Worm (Caenorhabditis elegans) whole organism, L4 larva: Measurements from ENCODE around the gene W02A2.12.

Source experiments
- F26F4.8 ChIP-seq: fragments of 200-800 bp; sonication (Bioruptor generic); conservative IDR thresholded peaks from 2 replicates; pipeline ENCODE4 v1.3.6; 2022; ENCODE audit warnings: missing genetic modification characterization, missing compliant biosample characterization
- F37D6.2 ChIP-seq: sonication (generic microtip); optimal IDR thresholded peaks from 2 replicates; lab custom pipeline; 2016; ENCODE audit warnings: mild to moderate bottlenecking, missing genetic modification characterization, missing compliant biosample characterization
- Y105C5A.15 ChIP-seq: fragments of 200-800 bp; sonication (Bioruptor generic); IDR thresholded peaks from 2 replicates; pipeline ENCODE4 v1.3.6; 2022; ENCODE audit warnings: missing genetic modification characterization, missing compliant biosample characterization
- Y5F2A.4 ChIP-seq: fragments of 200-800 bp; sonication (Bioruptor generic); optimal IDR thresholded peaks from 2 replicates; lab custom pipeline; 2018; ENCODE audit warnings: mild to moderate bottlenecking, missing genetic modification characterization, missing compliant biosample characterization
- ZK546.5 ChIP-seq, 2 experiments: sonication (generic microtip); optimal IDR thresholded peaks; 2 replicates each; lab custom pipeline; 2017; ENCODE audit warnings: missing biosample characterization in 2 of 2, missing genetic modification characterization in 2 of 2
- aha-1 ChIP-seq: fragments of 150-350 bp; peaks from one replicate; lab custom pipeline; 2014; ENCODE audit warnings: missing biosample characterization, missing genetic modification characterization
- aly-2 ChIP-seq: sonication (generic microtip); optimal IDR thresholded peaks from 2 replicates; lab custom pipeline; 2018; ENCODE audit warnings: missing biosample characterization, missing genetic modification characterization
- ceh-28 ChIP-seq: fragments of 150-350 bp; optimal IDR thresholded peaks from 2 replicates; lab custom pipeline; 2014; ENCODE audit warnings: missing biosample characterization, missing genetic modification reagents, missing genetic modification characterization
- ceh-62 ChIP-seq: sonication (generic microtip); optimal IDR thresholded peaks from 2 replicates; lab custom pipeline; 2017; ENCODE audit warnings: missing biosample characterization, missing genetic modification characterization
- ces-1 ChIP-seq: fragments of 150-350 bp; sonication (generic microtip); optimal IDR thresholded peaks from 4 replicates; lab custom pipeline; 2014; ENCODE audit warnings: missing biosample characterization, missing genetic modification reagents, missing genetic modification characterization
- cey-2 ChIP-seq: sonication (generic microtip); optimal IDR thresholded peaks from 3 replicates; lab custom pipeline; 2017; ENCODE audit warnings: missing genetic modification characterization, mild to moderate bottlenecking, missing compliant biosample characterization, antibody characterized with exemption, borderline replicate concordance; ENCODE audit not compliant: insufficient read depth
- daf-16 ChIP-seq, 3 experiments: sonication (generic microtip); optimal IDR thresholded peaks; 2 replicates each; lab custom pipeline; 2016 to 2017; ENCODE audit warnings: missing genetic modification characterization in 3 of 3, missing genetic modification reagents in 3 of 3, mild to moderate bottlenecking in 2 of 3, missing compliant biosample characterization in 2 of 3, missing biosample characterization in 1 of 3, moderate library complexity in 1 of 3
- daf-19 ChIP-seq: fragments of 200-800 bp; sonication (Bioruptor generic); conservative IDR thresholded peaks from 2 replicates; pipeline ENCODE4 v1.3.6; 2022; ENCODE audit warnings: missing genetic modification characterization, missing compliant biosample characterization
- daf-8 ChIP-seq: fragments of 200-800 bp; sonication (Bioruptor generic); IDR thresholded peaks from 2 replicates; pipeline ENCODE4 v1.3.6; 2022; ENCODE audit warnings: missing genetic modification characterization, missing compliant biosample characterization
- dmd-6 ChIP-seq: fragments of 200-800 bp; sonication (Bioruptor generic); IDR thresholded peaks from 2 replicates; pipeline ENCODE4 v1.3.6; 2022; ENCODE audit warnings: missing genetic modification reagents, missing genetic modification characterization, missing compliant biosample characterization
- dmd-8 ChIP-seq: fragments of 200-800 bp; sonication (Bioruptor generic); IDR thresholded peaks from 2 replicates; pipeline ENCODE4 v1.3.6; 2022; ENCODE audit warnings: missing genetic modification characterization, missing compliant biosample characterization
- dmd-9 ChIP-seq: fragments of 200-800 bp; sonication (Bioruptor generic); IDR thresholded peaks from 2 replicates; pipeline ENCODE4 v1.3.6; 2022; ENCODE audit warnings: missing genetic modification reagents, missing genetic modification characterization, missing compliant biosample characterization
- dpl-1 ChIP-seq: fragments of 150-350 bp; optimal IDR thresholded peaks from 2 replicates; lab custom pipeline; 2014; ENCODE audit warnings: missing biosample characterization, missing genetic modification reagents, missing genetic modification characterization
- dve-1 ChIP-seq: sonication (generic microtip); optimal IDR thresholded peaks from 2 replicates; lab custom pipeline; 2017; ENCODE audit warnings: antibody characterized with exemption, mild to moderate bottlenecking, missing genetic modification characterization, missing compliant biosample characterization; ENCODE audit not compliant: insufficient read depth
- egl-43 ChIP-seq: fragments of 200-800 bp; sonication (Bioruptor generic); IDR thresholded peaks from 2 replicates; pipeline ENCODE4 v1.3.6; 2022; ENCODE audit warnings: missing genetic modification reagents, missing genetic modification characterization, missing compliant biosample characterization
- hif-1 ChIP-seq, 2 experiments: sonication (generic microtip); optimal IDR thresholded peaks; 2 replicates each; lab custom pipeline; 2016 to 2017; ENCODE audit warnings: missing compliant biosample characterization in 2 of 2, missing genetic modification characterization in 2 of 2, missing genetic modification reagents in 2 of 2, missing genotype in 2 of 2, mild to moderate bottlenecking in 1 of 2
- jun-1 ChIP-seq: fragments of 150-350 bp; optimal IDR thresholded peaks from 2 replicates; lab custom pipeline; 2014; ENCODE audit warnings: missing biosample characterization, missing genetic modification reagents, missing genetic modification characterization
- lim-7 ChIP-seq: fragments of 200-800 bp; sonication (Bioruptor generic); IDR thresholded peaks from 2 replicates; pipeline ENCODE4 v1.3.6; 2022; ENCODE audit warnings: missing genetic modification characterization, missing compliant biosample characterization
- lin-38 ChIP-seq: fragments of 200-800 bp; sonication (Bioruptor generic); IDR thresholded peaks from 2 replicates; pipeline ENCODE4 v1.3.6; 2022; ENCODE audit warnings: missing genetic modification reagents, missing genetic modification characterization, missing compliant biosample characterization
- lsy-2 ChIP-seq, 2 experiments: fragments of 150-350 bp in 1 of 2; sonication (generic microtip) in 1 of 2; optimal IDR thresholded peaks; 2 replicates each; lab custom pipeline; 2014 to 2017; ENCODE audit warnings: missing biosample characterization in 2 of 2, missing genetic modification characterization in 2 of 2
- madf-5 ChIP-seq, 2 experiments: fragments of 200-800 bp; sonication (Bioruptor generic); IDR thresholded peaks; 2 replicates each; pipeline ENCODE4 v1.3.6; 2022; ENCODE audit warnings: missing compliant biosample characterization in 2 of 2, missing genetic modification characterization in 2 of 2
- madf-9 ChIP-seq: fragments of 200-800 bp; sonication (Bioruptor generic); conservative IDR thresholded peaks from 2 replicates; pipeline ENCODE4 v1.3.6; 2022; ENCODE audit warnings: missing genetic modification reagents, missing genetic modification characterization, missing compliant biosample characterization
- mes-2 ChIP-seq: sonication (generic microtip); optimal IDR thresholded peaks from 2 replicates; lab custom pipeline; 2016; ENCODE audit warnings: missing genotype, mild to moderate bottlenecking, missing genetic modification characterization, missing compliant biosample characterization; ENCODE audit not compliant: poor library complexity, severe bottlenecking
- mxl-3 ChIP-seq: fragments of 200-800 bp; sonication (Bioruptor generic); optimal IDR thresholded peaks from 2 replicates; lab custom pipeline; 2018; ENCODE audit warnings: mild to moderate bottlenecking, missing genetic modification characterization, missing compliant biosample characterization
- nhr-10 ChIP-seq: fragments of 150-350 bp; optimal IDR thresholded peaks from 2 replicates; lab custom pipeline; 2014; ENCODE audit warnings: missing biosample characterization, missing genetic modification characterization
- nhr-28 ChIP-seq: fragments of 150-350 bp; optimal IDR thresholded peaks from 2 replicates; lab custom pipeline; 2014; ENCODE audit warnings: missing biosample characterization, missing genetic modification characterization
- nhr-41 ChIP-seq: fragments of 200-800 bp; sonication (Bioruptor generic); IDR thresholded peaks from 2 replicates; pipeline ENCODE4 v1.3.6; 2022; ENCODE audit warnings: missing genetic modification reagents, missing genetic modification characterization, missing compliant biosample characterization
- nhr-42 ChIP-seq: fragments of 200-800 bp; sonication (Bioruptor generic); IDR thresholded peaks from 2 replicates; pipeline ENCODE4 v1.3.6; 2022; ENCODE audit warnings: missing genetic modification characterization, missing compliant biosample characterization
- nhr-48 ChIP-seq: sonication (generic microtip); optimal IDR thresholded peaks from 2 replicates; lab custom pipeline; 2016; ENCODE audit warnings: mild to moderate bottlenecking, missing genetic modification characterization, missing compliant biosample characterization
- pqm-1 ChIP-seq: sonication (generic microtip); optimal IDR thresholded peaks from 2 replicates; lab custom pipeline; 2017; ENCODE audit warnings: missing biosample characterization, missing genetic modification characterization
- rbr-2 ChIP-seq: sonication (generic microtip); optimal IDR thresholded peaks from 2 replicates; lab custom pipeline; 2016; ENCODE audit warnings: missing genotype, missing genetic modification characterization, missing compliant biosample characterization
- saeg-2 ChIP-seq: fragments of 200-800 bp; sonication (Bioruptor generic); IDR thresholded peaks from 2 replicates; pipeline ENCODE4 v1.3.6; 2022; ENCODE audit warnings: missing genetic modification reagents, missing genetic modification characterization, missing compliant biosample characterization
- skn-1 ChIP-seq: fragments of 150-350 bp; optimal IDR thresholded peaks from 2 replicates; lab custom pipeline; 2014; ENCODE audit warnings: missing biosample characterization, missing genetic modification characterization
- snpc-1.2 ChIP-seq: fragments of 200-800 bp; sonication (Bioruptor generic); IDR thresholded peaks from 2 replicates; pipeline ENCODE4 v1.3.6; 2022; ENCODE audit warnings: missing genetic modification reagents, missing genetic modification characterization, missing compliant biosample characterization
- tag-97 ChIP-seq: fragments of 200-800 bp; sonication (Bioruptor generic); IDR thresholded peaks from 2 replicates; pipeline ENCODE4 v1.3.6; 2022; ENCODE audit warnings: missing genetic modification characterization, missing compliant biosample characterization
- tra-1 ChIP-seq: fragments of 200-800 bp; sonication (Bioruptor generic); IDR thresholded peaks from 2 replicates; pipeline ENCODE4 v1.3.6; 2022; ENCODE audit warnings: missing genetic modification reagents, missing genetic modification characterization, missing compliant biosample characterization
- unc-130 ChIP-seq: sonication (generic microtip); optimal IDR thresholded peaks from 2 replicates; lab custom pipeline; 2016; ENCODE audit warnings: missing genetic modification reagents, missing genetic modification characterization, missing compliant biosample characterization
- unc-39 ChIP-seq: sonication (generic microtip); optimal IDR thresholded peaks from 2 replicates; lab custom pipeline; 2017; ENCODE audit warnings: missing biosample characterization, missing genetic modification characterization
- vab-7 ChIP-seq: fragments of 200-800 bp; sonication (Bioruptor generic); IDR thresholded peaks from 2 replicates; pipeline ENCODE4 v1.3.6; 2022; ENCODE audit warnings: missing genetic modification reagents, missing genetic modification characterization, missing compliant biosample characterization
- ztf-7 ChIP-seq: fragments of 150-350 bp; optimal IDR thresholded peaks from 2 replicates; lab custom pipeline; 2014; ENCODE audit warnings: missing biosample characterization, missing genetic modification characterization

W02A2.12 gene

DNA sequence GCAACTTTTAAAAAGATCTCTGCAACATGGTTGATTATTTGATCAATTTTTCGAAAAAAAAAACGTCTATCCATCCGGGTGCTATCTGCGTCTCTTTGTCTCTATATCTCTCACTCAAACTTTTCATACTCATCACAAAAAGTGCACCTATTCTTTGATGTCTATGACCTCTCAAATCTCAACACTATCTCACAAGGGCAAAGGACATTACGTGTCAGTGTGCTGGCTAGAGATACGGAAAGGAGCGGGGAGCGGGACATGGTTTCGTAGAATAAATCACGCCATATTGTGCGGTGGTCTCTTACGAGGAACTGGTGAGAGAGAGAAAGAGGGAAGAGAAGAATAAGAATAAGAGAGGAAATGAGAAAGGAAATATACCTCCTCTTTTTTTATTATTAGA, 26.2 kb downstream of the W02A2.12 start (continued):
- TF ChIP-seq ces-1 (GFP tag; lab: Kevin White, UChicago) (no peak), nhr-28 (tag; lab: Kevin White, UChicago) (peak; percentile 94), daf-8 (GFP tag; lab: Robert Waterston, UW) (no peak)

DNA sequence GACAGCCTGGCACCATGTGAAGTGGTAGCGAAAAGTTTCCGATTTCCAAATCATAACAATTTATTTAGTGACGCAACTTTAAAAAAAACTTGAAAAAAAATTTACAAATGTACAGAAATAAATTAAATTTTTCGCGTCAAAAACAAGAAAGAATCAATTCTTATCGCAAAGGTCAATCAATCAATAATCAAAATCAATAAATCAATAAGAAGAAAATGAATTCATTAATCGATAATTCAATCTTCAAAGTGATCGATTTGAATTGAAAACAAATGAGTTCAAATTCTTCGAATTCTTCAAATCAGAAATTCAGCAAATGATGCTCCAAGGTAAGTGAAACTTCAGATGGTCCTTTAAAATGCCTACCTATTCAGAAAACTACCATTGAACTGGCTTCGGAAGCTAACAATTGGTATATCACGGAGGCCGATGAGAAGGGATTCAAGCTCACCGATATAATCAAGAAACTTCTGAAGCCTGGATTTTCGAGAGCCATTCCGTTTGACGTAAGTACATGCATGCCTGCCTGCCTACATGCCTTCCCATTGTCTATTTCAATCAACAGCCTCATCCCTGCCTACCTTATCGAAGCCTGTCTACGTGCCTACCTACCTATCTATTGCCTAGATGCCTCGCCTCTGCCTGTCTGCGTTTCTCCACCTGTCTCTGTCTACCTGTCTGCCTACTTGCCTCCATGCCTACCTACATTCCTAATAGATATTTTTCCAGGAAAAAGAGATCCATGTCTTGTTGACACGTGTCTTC, 28.6 kb downstream of the W02A2.12 start:
- TF ChIP-seq aha-1 (tag; lab: Kevin White, UChicago) (peak; percentile 91), mxl-3 (GFP tag; lab: Kevin White, UChicago) (no peak), ceh-28 (peak; percentile 89)
- TF ChIP-seq, all 104 proteins: peak for 2

DNA sequence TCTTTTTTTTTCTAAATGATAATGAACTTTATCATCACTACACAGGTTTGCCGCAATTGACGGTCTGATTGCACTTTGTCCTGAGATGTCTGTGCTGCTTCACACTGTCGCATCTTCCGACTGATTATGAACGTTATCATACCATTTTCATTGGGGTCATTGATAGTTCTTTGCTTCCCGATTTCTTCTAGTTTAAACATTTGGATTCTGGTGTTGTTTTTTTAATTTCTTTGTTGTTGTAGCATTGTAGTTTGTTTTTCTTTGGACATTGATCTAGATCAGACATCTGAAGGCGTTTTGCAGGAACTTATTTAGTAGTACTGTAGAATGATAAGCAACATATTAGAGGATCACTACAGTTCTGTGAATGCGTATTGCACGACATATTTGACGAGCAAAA, 29.9 kb downstream of the W02A2.12 start:
- no peak for TF ChIP-seq egl-43 (GFP tag; lab: Robert Waterston, UW)
- 0 out of 2 replicates have a peak, but pooled peaks have one; percentile 48 for TF ChIP-seq nhr-42 (GFP tag; lab: Robert Waterston, UW)
- no peak for TF ChIP-seq vab-7 (GFP tag; lab: Robert Waterston, UW)
- no peak for TF ChIP-seq dmd-8 (GFP tag; lab: Robert Waterston, UW)
- TF ChIP-seq rbr-2 (tag; lab: Kevin White, UChicago): no peak
- TF ChIP-seq Y105C5A.15 (GFP tag; lab: Robert Waterston, UW): 0 out of 2 replicates have a peak, but pooled peaks have one; percentile 11
- TF ChIP-seq nhr-10 (tag; lab: Kevin White, UChicago): peak; percentile 90
- 0 out of 4 replicates have a peak, but pooled peaks of 1 of the 2 experiments have one; percentile 67 for TF ChIP-seq madf-5 (GFP tag; IDR thresholded peaks at IDR 0.05; lab: Robert Waterston, UW)
- TF ChIP-seq mxl-3 (GFP tag; lab: Kevin White, UChicago): peak; percentile 22
- no peak for TF ChIP-seq snpc-1.2 (GFP tag; lab: Robert Waterston, UW)
- peak; percentile 62 for TF ChIP-seq mes-2 (tag; lab: Kevin White, UChicago)
- no peak for TF ChIP-seq daf-16 (GFP tag; optimal IDR thresholded peaks at IDR 0.05; lab: Kevin White, UChicago)
- TF ChIP-seq daf-16 (tag; optimal IDR thresholded peaks at IDR 0.05; lab: Kevin White, UChicago): peak; percentile 94
- peak; percentile 43 for TF ChIP-seq lin-38 (GFP tag; lab: Robert Waterston, UW)
- peak; percentile 5 for TF ChIP-seq cey-2 (tag; lab: Kevin White, UChicago)
- TF ChIP-seq hif-1 (tag; optimal IDR thresholded peaks at IDR 0.05; lab: Kevin White, UChicago): peak in 1 of 2 experiments; percentile 41
- no peak for TF ChIP-seq unc-130 (GFP tag; lab: Kevin White, UChicago)
- TF ChIP-seq skn-1 (tag; lab: Kevin White, UChicago): no peak
- TF ChIP-seq aha-1 (tag; lab: Kevin White, UChicago): peak; percentile 98
- TF ChIP-seq lim-7 (GFP tag; lab: Robert Waterston, UW): no peak
- peak; percentile 62 for TF ChIP-seq ztf-7 (tag; lab: Kevin White, UChicago)
- no peak for TF ChIP-seq F37D6.2
- peak; percentile 6 for TF ChIP-seq aly-2 (tag; lab: Kevin White, UChicago)
- TF ChIP-seq dmd-6 (GFP tag; lab: Robert Waterston, UW): peak; percentile 87
- no peak for TF ChIP-seq tra-1 (GFP tag; lab: Robert Waterston, UW)
- TF ChIP-seq tag-97 (GFP tag; lab: Robert Waterston, UW): no peak
- TF ChIP-seq F26F4.8: no peak
- TF ChIP-seq ces-1 (GFP tag; lab: Kevin White, UChicago): no peak
- TF ChIP-seq dpl-1 (GFP tag; lab: Kevin White, UChicago): no peak
- 0 out of 2 replicates have a peak, but pooled peaks have one; percentile 14 for TF ChIP-seq nhr-41
- peak; percentile 59 for TF ChIP-seq jun-1 (tag; lab: Kevin White, UChicago)
- TF ChIP-seq saeg-2 (GFP tag; lab: Robert Waterston, UW): no peak
- TF ChIP-seq daf-19 (GFP tag; lab: Robert Waterston, UW): no peak
- TF ChIP-seq dmd-9: no peak
- TF ChIP-seq lsy-2 (tag; optimal IDR thresholded peaks at IDR 0.05; lab: Kevin White, UChicago): peak; percentile 65 to 71
- peak; percentile 88 for TF ChIP-seq pqm-1 (tag; lab: Kevin White, UChicago)
- TF ChIP-seq Y5F2A.4 (GFP tag; lab: Kevin White, UChicago): no peak
- no peak for TF ChIP-seq unc-39
- no peak for TF ChIP-seq ZK546.5 (tag; optimal IDR thresholded peaks at IDR 0.05; lab: Kevin White, UChicago)
- TF ChIP-seq dve-1 (tag; lab: Kevin White, UChicago): peak; percentile 98
- no peak for TF ChIP-seq daf-8 (GFP tag; lab: Robert Waterston, UW)
- no peak for TF ChIP-seq madf-9
- TF ChIP-seq nhr-48 (tag; lab: Kevin White, UChicago): peak; percentile 92
- TF ChIP-seq ceh-62 (tag; lab: Kevin White, UChicago): no peak
